Fruit fly (Drosophila melanogaster): Measurements from ENCODE around the gene Ets65A.

Ets65A gene

DNA sequence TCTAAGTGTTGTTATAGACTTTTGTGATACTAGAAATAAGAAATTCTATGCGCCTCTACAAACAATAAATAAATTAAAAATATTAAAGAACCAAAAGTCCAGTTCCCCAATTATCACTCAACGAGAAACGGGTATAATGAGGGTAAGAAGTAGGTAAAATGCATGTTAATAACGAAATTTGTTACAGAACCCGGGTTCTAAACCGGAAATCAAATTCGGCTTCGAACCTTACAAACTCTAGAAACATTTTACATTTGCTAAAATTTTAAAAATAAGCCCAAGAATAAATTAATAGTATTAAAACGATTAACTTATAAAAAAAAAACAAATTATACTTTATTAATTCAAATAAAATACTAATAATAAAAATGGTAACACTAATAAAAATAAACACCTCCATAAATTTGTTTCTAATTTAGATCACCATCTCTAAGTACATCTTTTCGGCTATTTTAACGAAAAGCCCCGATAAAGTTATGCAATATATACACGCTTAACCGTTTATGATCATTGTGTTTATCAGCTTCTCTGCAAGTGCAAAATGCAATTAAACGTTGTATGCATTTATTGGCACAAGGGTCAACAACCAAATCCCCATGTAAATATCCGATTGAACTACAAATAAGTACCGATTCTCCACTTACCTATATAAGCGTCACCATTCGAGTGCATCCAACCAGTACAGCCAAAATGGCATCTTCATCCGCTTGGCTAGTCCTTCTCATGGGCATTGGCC lies 25.8 kb upstream of the Ets65A start, which contains the start of gene CG6602 (continued):
- TF ChIP-seq disco-r (GFP tag; optimal IDR thresholded peaks at IDR 0.05) (peak; percentile 40), CG9609 (GFP tag; optimal IDR thresholded peaks at IDR 0.05) (peak; percentile 48), kah (GFP tag; optimal IDR thresholded peaks at IDR 0.05) (peak; percentile 26), CG12236 (GFP tag; optimal IDR thresholded peaks at IDR 0.05) (no peak), da (GFP tag; optimal IDR thresholded peaks at IDR 0.05) (no peak), insv (GFP tag; optimal IDR thresholded peaks at IDR 0.05) (peak in 1 of 2 experiments; percentile 28), CG15011 (GFP tag; optimal IDR thresholded peaks at IDR 0.05) (peak; percentile 60), Sox102F (GFP tag; optimal IDR thresholded peaks at IDR 0.05) (peak; percentile 0), CrebB (tag; optimal IDR thresholded peaks at IDR 0.05) (peak; percentile 5), CG14014 (GFP tag; IDR thresholded peaks at IDR 0.05) (peak; percentile 67), Atf-2 (GFP tag; optimal IDR thresholded peaks at IDR 0.05) (no peak), CG18262 (tag; optimal IDR thresholded peaks at IDR 0.05) (peak; percentile 53), CG14965 (GFP tag; optimal IDR thresholded peaks at IDR 0.05; ENCODE audit: borderline replicate concordance) (no peak), CG10366 (GFP tag; IDR thresholded peaks at IDR 0.05) (peak; percentile 71), CG42726 (GFP tag; IDR thresholded peaks at IDR 0.05; ENCODE audit: partially characterized antibody) (peak; percentile 7; the same call in 1 of the 2 replicates), jumu (GFP tag; optimal IDR thresholded peaks at IDR 0.05) (no peak), CG4282 (GFP tag; optimal IDR thresholded peaks at IDR 0.05) (no peak), inv (GFP tag; IDR thresholded peaks at IDR 0.05; ENCODE audit: partially characterized antibody) (no peak), gfzf (GFP tag; optimal IDR thresholded peaks at IDR 0.05) (no peak), dan (GFP tag; IDR thresholded peaks at IDR 0.05) (no peak), CG6683 (GFP tag; optimal IDR thresholded peaks at IDR 0.05) (peak; percentile 72), cad (GFP tag; optimal IDR thresholded peaks at IDR 0.05) (no peak), CG1233 (GFP tag; optimal IDR thresholded peaks at IDR 0.05) (peak; percentile 70), her (GFP tag; optimal IDR thresholded peaks at IDR 0.05) (no peak), Sry-β (GFP tag; optimal IDR thresholded peaks at IDR 0.05) (peak; percentile 35), CG43689 (GFP tag; IDR thresholded peaks at IDR 0.05) (peak; percentile 5; the same call in 1 of the 2 replicates), crp (GFP tag; optimal IDR thresholded peaks at IDR 0.05) (peak in 1 of 2 experiments; percentile 13), zen2 (GFP tag; IDR thresholded peaks at IDR 0.05; ENCODE audit: partially characterized antibody) (no peak), CG6175 (GFP tag; IDR thresholded peaks at IDR 0.05) (peak; percentile 74), Antp (GFP tag; optimal IDR thresholded peaks at IDR 0.05) (peak; percentile 10), CG16779 (GFP tag; IDR thresholded peaks at IDR 0.05) (no peak), Aef1 (GFP tag; IDR thresholded peaks at IDR 0.05) (peak; percentile 69; the same call in 2 of the 3 replicates), CG13424 (tag; optimal IDR thresholded peaks at IDR 0.05) (peak; percentile 16), aop (GFP tag; IDR thresholded peaks at IDR 0.05) (no peak), Usf (GFP tag; optimal IDR thresholded peaks at IDR 0.05) (peak; percentile 67), chm (GFP tag; IDR thresholded peaks at IDR 0.05) (peak; percentile 76), slp2 (GFP tag; optimal IDR thresholded peaks at IDR 0.05) (peak; percentile 53), TFAM (GFP tag; optimal IDR thresholded peaks at IDR 0.05) (peak; percentile 14), CG18599 (GFP tag; optimal IDR thresholded peaks at IDR 0.05) (peak; percentile 76), CG9876 (GFP tag; optimal IDR thresholded peaks at IDR 0.05) (peak; percentile 78), sr (GFP tag; IDR thresholded peaks at IDR 0.05) (peak; percentile 77), Dref (GFP tag; IDR thresholded peaks at IDR 0.05) (no peak), CG1602 (GFP tag; optimal IDR thresholded peaks at IDR 0.05) (peak; percentile 38), Vsx1 (GFP tag; optimal IDR thresholded peaks at IDR 0.05) (peak; percentile 63), CG9797 (GFP tag; optimal IDR thresholded peaks at IDR 0.05) (no peak), Pdp1 (GFP tag; optimal IDR thresholded peaks at IDR 0.05) (peak; percentile 33 to 41), otp (GFP tag; IDR thresholded peaks at IDR 0.05) (peak; percentile 76), CG13296 (GFP tag; optimal IDR thresholded peaks at IDR 0.05) (peak; percentile 81), Ets65A (GFP tag) (peak; percentile 97)
